Fruit fly (Drosophila melanogaster) whole organism, adult: ENCODE data around the gene sty.
A peak's percentile ranks its signal among the peaks of the same experiment; 100 is the strongest.

ENCODE experiments used
- CG11617 ChIP-seq: fragments of 200-800 bp; sonication (Bioruptor generic); optimal IDR thresholded peaks from 2 replicates; lab custom pipeline; 2017; ENCODE audit warnings: mild to moderate bottlenecking, missing biosample characterization, missing genetic modification reagents, missing genetic modification characterization
- CG12768 ChIP-seq: fragments of 200-800 bp; sonication (Bioruptor generic); optimal IDR thresholded peaks from 2 replicates; lab custom pipeline; 2017; ENCODE audit warnings: missing biosample characterization, missing genetic modification characterization, mild to moderate bottlenecking, moderate library complexity, missing genetic modification reagents
- CG14711 ChIP-seq: fragments of 200-800 bp; sonication (Bioruptor generic); optimal IDR thresholded peaks from 2 replicates; lab custom pipeline; 2018; ENCODE audit warnings: missing biosample characterization, mild to moderate bottlenecking, missing genetic modification characterization, moderate library complexity
- CG1620 ChIP-seq: fragments of 200-800 bp; sonication (Bioruptor generic); optimal IDR thresholded peaks from 2 replicates; lab custom pipeline; 2016; ENCODE audit warnings: missing biosample characterization, missing genetic modification characterization
- CG33017 ChIP-seq: fragments of 200-800 bp; sonication (Bioruptor generic); optimal IDR thresholded peaks from 2 replicates; lab custom pipeline; 2018; ENCODE audit warnings: missing biosample characterization, mild to moderate bottlenecking, missing genetic modification characterization, moderate library complexity
- CG5204 ChIP-seq: fragments of 200-800 bp; sonication (Bioruptor generic); optimal IDR thresholded peaks from 2 replicates; lab custom pipeline; 2016; ENCODE audit warnings: missing biosample characterization, missing genetic modification characterization
- CG7045 ChIP-seq: fragments of 200-800 bp; sonication (Bioruptor generic); optimal IDR thresholded peaks from 2 replicates; lab custom pipeline; 2017; ENCODE audit warnings: missing biosample characterization, mild to moderate bottlenecking, missing genetic modification characterization
- CG7101 ChIP-seq: fragments of 200-800 bp; sonication (Bioruptor generic); optimal IDR thresholded peaks from 2 replicates; lab custom pipeline; 2018; ENCODE audit warnings: missing biosample characterization, mild to moderate bottlenecking, missing genetic modification characterization, moderate library complexity
- Clk ChIP-seq: fragments of 200-800 bp; sonication (Bioruptor generic); optimal IDR thresholded peaks from 2 replicates; lab custom pipeline; 2017; ENCODE audit warnings: missing biosample characterization, missing genetic modification characterization
- Crg-1 ChIP-seq: fragments of 200-800 bp; sonication (Bioruptor generic); optimal IDR thresholded peaks from 2 replicates; lab custom pipeline; 2016; ENCODE audit warnings: missing biosample characterization, missing genetic modification characterization
- Hr96 ChIP-seq: fragments of 200-800 bp; sonication (Bioruptor generic); optimal IDR thresholded peaks from 2 replicates; lab custom pipeline; 2016; ENCODE audit warnings: missing biosample characterization, missing genetic modification characterization
- Mnt ChIP-seq: fragments of 200-800 bp; sonication (Bioruptor generic); optimal IDR thresholded peaks from 2 replicates; lab custom pipeline; 2016; ENCODE audit warnings: missing biosample characterization, mild to moderate bottlenecking, missing genetic modification characterization
- bab1 ChIP-seq: fragments of 200-800 bp; sonication (Bioruptor generic); optimal IDR thresholded peaks from 3 replicates; lab custom pipeline; 2019; ENCODE audit warnings: missing biosample characterization, mild to moderate bottlenecking, missing genetic modification characterization, moderate library complexity
- cic ChIP-seq: fragments of 200-800 bp; sonication (Bioruptor generic); optimal IDR thresholded peaks from 2 replicates; lab custom pipeline; 2017; ENCODE audit warnings: missing biosample characterization, mild to moderate bottlenecking, missing genetic modification characterization, moderate library complexity
- cnc ChIP-seq, 2 experiments: fragments of >200 bp; optimal IDR thresholded peaks; 2 replicates each; lab custom pipeline; 2017
- kay ChIP-seq: fragments of 200-800 bp; sonication (Bioruptor generic); peaks from one replicate; lab custom pipeline; 2016; ENCODE audit warnings: missing biosample characterization, missing genetic modification characterization, borderline replicate concordance
- ovo ChIP-seq: fragments of 200-800 bp; sonication (Bioruptor generic); optimal IDR thresholded peaks from 2 replicates; lab custom pipeline; 2016; ENCODE audit warnings: missing biosample characterization, missing genetic modification characterization
- pad ChIP-seq: fragments of 200-800 bp; sonication (Bioruptor generic); optimal IDR thresholded peaks from 3 replicates; lab custom pipeline; 2017; ENCODE audit warnings: missing biosample characterization, missing genetic modification characterization, mild to moderate bottlenecking, moderate library complexity, missing genetic modification reagents
- tj ChIP-seq: fragments of 200-800 bp; sonication (Bioruptor generic); optimal IDR thresholded peaks from 3 replicates; lab custom pipeline; 2017; ENCODE audit warnings: missing biosample characterization, mild to moderate bottlenecking, missing genetic modification characterization, moderate library complexity
- toe ChIP-seq: fragments of 200-800 bp; sonication (Bioruptor generic); optimal IDR thresholded peaks from 2 replicates; lab custom pipeline; 2016; ENCODE audit warnings: missing biosample characterization, missing genetic modification characterization

Gene sty

dm6 chr3L:3437664-3438368 is 13.1 kb upstream of the sty start:
- peak; percentile 76 for TF ChIP-seq cic (GFP tag; lab: Kevin White, UChicago)
- no peak for TF ChIP-seq CG7101 (tag; lab: Kevin White, UChicago)

dm6 chr3L:3436838-3437663 is 12.3 kb upstream of the sty start:
- TF ChIP-seq Mnt (GFP tag; lab: Kevin White, UChicago) (no peak), Crg-1 (GFP tag; lab: Kevin White, UChicago) (no peak), CG14711 (tag; lab: Kevin White, UChicago) (peak; percentile 80), CG1620 (GFP tag; lab: Kevin White, UChicago) (no peak), CG12768 (GFP tag; lab: Kevin White, UChicago) (no peak), kay (peak; percentile 42), Hr96 (peak; percentile 10), cic (GFP tag; lab: Kevin White, UChicago) (peak; percentile 95), CG7101 (tag; lab: Kevin White, UChicago) (peak; percentile 83), CG11617 (GFP tag; lab: Kevin White, UChicago) (peak; percentile 77), CG33017 (peak; percentile 79), tj (GFP tag; lab: Kevin White, UChicago) (peak; percentile 95), pad (GFP tag; lab: Kevin White, UChicago) (peak; percentile 28), bab1 (GFP tag; lab: Kevin White, UChicago) (no peak), cnc (optimal IDR thresholded peaks at IDR 0.05; lab: Kevin White, UChicago) (no peak), ovo (peak; percentile 34), CG5204 (GFP tag; lab: Kevin White, UChicago) (peak; percentile 0), CG7045 (GFP tag; lab: Kevin White, UChicago) (peak; percentile 48), Clk (GFP tag; lab: Kevin White, UChicago) (no peak), toe (peak; percentile 6)

DNA sequence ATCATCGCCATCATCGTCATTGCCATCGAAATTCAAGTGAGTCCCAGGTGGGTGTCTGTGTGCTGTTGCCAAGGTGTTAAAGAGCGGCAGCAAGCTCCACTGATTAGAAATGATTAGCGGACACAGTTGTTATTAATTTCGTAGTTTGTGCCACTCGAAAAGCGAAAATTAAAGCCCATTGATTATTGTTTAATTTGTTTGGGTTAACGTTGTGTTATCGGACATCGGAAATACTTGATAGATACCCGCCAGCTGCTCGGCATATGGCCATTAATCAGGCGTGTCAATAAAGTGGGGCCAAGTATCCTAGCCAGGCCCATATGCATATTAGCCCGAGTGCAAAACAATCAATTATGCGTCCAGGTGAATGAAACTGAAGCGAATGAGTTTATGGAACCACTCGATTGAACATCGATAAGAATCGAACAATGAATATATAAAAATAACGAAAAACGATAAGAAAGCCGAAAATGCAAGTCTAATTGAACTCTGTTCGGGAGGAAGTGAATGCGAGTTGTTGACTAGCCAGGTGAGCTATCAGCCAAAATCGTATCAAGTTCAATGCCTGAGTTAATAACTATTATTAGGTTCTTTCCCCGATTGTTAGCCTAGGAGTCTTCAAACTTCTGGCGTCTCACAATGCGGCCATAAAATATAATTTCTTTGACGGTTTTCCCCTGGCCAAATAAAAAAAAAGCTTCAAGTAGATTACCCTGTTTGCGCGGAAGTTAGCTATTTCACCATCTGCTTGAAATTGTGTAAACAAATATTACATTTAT is 11.0 kb upstream of the sty start:
- no peak for TF ChIP-seq CG1620 (GFP tag; lab: Kevin White, UChicago)
- TF ChIP-seq kay = peak; percentile 4
- peak; percentile 32 for TF ChIP-seq cic (GFP tag; lab: Kevin White, UChicago)

DNA sequence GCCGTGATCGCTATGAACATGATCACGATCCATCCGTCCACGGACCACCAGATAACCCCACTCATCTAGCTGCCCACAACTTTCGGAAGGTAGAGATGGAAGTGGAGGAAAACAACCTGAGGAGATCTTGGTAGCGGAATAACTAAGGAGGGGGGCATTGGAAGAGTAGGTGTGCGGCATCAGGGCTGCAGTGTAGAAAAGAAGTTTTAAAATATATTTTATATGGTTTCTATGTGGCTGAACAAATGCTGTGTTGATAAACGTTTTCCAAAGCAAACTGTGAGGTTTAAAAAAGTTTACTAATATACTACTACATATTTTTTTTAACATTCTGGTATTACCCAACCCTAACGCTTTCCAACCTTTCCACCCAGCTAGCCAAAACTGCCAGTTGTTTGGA is 10.1 kb upstream of the sty start:
- TF ChIP-seq Crg-1 (GFP tag; lab: Kevin White, UChicago) (no peak), kay (no peak), CG1620 (GFP tag; lab: Kevin White, UChicago) (no peak), toe (no peak), tj (GFP tag; lab: Kevin White, UChicago) (no peak), Clk (GFP tag; lab: Kevin White, UChicago) (no peak), CG12768 (GFP tag; lab: Kevin White, UChicago) (no peak), Mnt (GFP tag; lab: Kevin White, UChicago) (no peak), cic (GFP tag; lab: Kevin White, UChicago) (no peak), CG14711 (tag; lab: Kevin White, UChicago) (no peak), cnc (optimal IDR thresholded peaks at IDR 0.05; lab: Kevin White, UChicago) (no peak), CG33017 (no peak), CG7045 (GFP tag; lab: Kevin White, UChicago) (no peak), CG11617 (GFP tag; lab: Kevin White, UChicago) (no peak), bab1 (GFP tag; lab: Kevin White, UChicago) (no peak)

- TF ChIP-seq CG5204 (GFP tag; lab: Kevin White, UChicago) (no peak), CG7101 (tag; lab: Kevin White, UChicago) (no peak), pad (GFP tag; lab: Kevin White, UChicago) (no peak), Crg-1 (GFP tag; lab: Kevin White, UChicago) (no peak), CG33017 (no peak), ovo (no peak), CG12768 (GFP tag; lab: Kevin White, UChicago) (no peak), kay (no peak), tj (GFP tag; lab: Kevin White, UChicago) (no peak), cnc (optimal IDR thresholded peaks at IDR 0.05; lab: Kevin White, UChicago) (no peak), CG14711 (tag; lab: Kevin White, UChicago) (no peak), cic (GFP tag; lab: Kevin White, UChicago) (no peak)
These were observed 9.2 kb upstream of the sty start for dm6 chr3L:3433955-3434354.
